Worm (Caenorhabditis elegans): Measurements from ENCODE around the gene F18A1.7.

Gene F18A1.7

ce11 chrII:7662008-7662686, 1.4 kb downstream of the F18A1.7 start, which contains the start of gene alfa-1 (continued):
- TF ChIP-seq pag-3 (tag; optimal IDR thresholded peaks at IDR 0.05; ENCODE audit: borderline replicate concordance, insufficient read depth) = no peak

- peak; percentile 59 for TF ChIP-seq lin-14 (GFP tag; optimal IDR thresholded peaks at IDR 0.05)
- TF ChIP-seq ztf-4 (tag; optimal IDR thresholded peaks at IDR 0.05) = no peak
- TF ChIP-seq sptf-1 (tag; optimal IDR thresholded peaks at IDR 0.05) = no peak
- TF ChIP-seq aha-1 (tag; optimal IDR thresholded peaks at IDR 0.05) = no peak
- TF ChIP-seq nhr-90 (tag; optimal IDR thresholded peaks at IDR 0.05; ENCODE audit: poor library complexity) = no peak
Measured at ce11 chrII:7651171-7651570, 12.4 kb downstream of the F18A1.7 start, which contains the start of gene pde-4. pde-4 (minus strand) TSS chrII:7651246.

- TF ChIP-seq efl-1 (optimal IDR thresholded peaks at IDR 0.05) (no peak), efl-1 (GFP tag; optimal IDR thresholded peaks at IDR 0.05 in 1 of 2) (peak in 1 of 2 experiments; percentile 64), irx-1 (tag; optimal IDR thresholded peaks at IDR 0.05) (no peak), hlh-4 (tag; optimal IDR thresholded peaks at IDR 0.05) (no peak), elt-3 (tag; optimal IDR thresholded peaks at IDR 0.05) (no peak), mab-9 (GFP tag; IDR thresholded peaks at IDR 0.05) (no peak), mdl-1 (tag; optimal IDR thresholded peaks at IDR 0.05) (no peak)
Measured at ce11 chrII:7643214-7643613, 20.3 kb downstream of the F18A1.7 start.

ce11 chrII:7642016-7642653, 21.4 kb downstream of the F18A1.7 start:
- TF ChIP-seq nhr-85 (tag) (no peak), efl-1 (optimal IDR thresholded peaks at IDR 0.05) (peak; percentile 38 to 42), efl-1 (GFP tag; optimal IDR thresholded peaks at IDR 0.05 in 1 of 2) (peak in 1 of 2 experiments; percentile 39), lin-14 (GFP tag; optimal IDR thresholded peaks at IDR 0.05) (peak; percentile 95), mef-2 (tag; optimal IDR thresholded peaks at IDR 0.05) (peak; percentile 8), unc-62 (GFP tag; optimal IDR thresholded peaks at IDR 0.05) (no peak), isw-1 (GFP tag; IDR thresholded peaks at IDR 0.05) (peak; percentile 57), sptf-1 (tag; optimal IDR thresholded peaks at IDR 0.05) (no peak), irx-1 (tag; optimal IDR thresholded peaks at IDR 0.05) (peak; percentile 29), ceh-63 (GFP tag; optimal IDR thresholded peaks at IDR 0.05) (no peak), nhr-71 (tag; optimal IDR thresholded peaks at IDR 0.05) (peak; percentile 92), ceh-90 (tag; optimal IDR thresholded peaks at IDR 0.05) (no peak), xbp-1 (tag; optimal IDR thresholded peaks at IDR 0.05) (peak; percentile 61), unc-30 (tag; optimal IDR thresholded peaks at IDR 0.05) (no peak), hlh-4 (tag; optimal IDR thresholded peaks at IDR 0.05) (no peak), sup-37 (GFP tag; optimal IDR thresholded peaks at IDR 0.05) (no peak), nhr-19 (GFP tag; conservative IDR thresholded peaks at IDR 0.05) (peak; percentile 70), dsc-1 (tag; optimal IDR thresholded peaks at IDR 0.05) (peak; percentile 67), lin-13 (GFP tag; optimal IDR thresholded peaks at IDR 0.05) (no peak), fkh-10 (GFP tag; optimal IDR thresholded peaks at IDR 0.05) (peak; percentile 93), snpc-4 (tag; optimal IDR thresholded peaks at IDR 0.05) (no peak), pqm-1 (tag; optimal IDR thresholded peaks at IDR 0.05) (no peak), blmp-1 (tag; optimal IDR thresholded peaks at IDR 0.05) (no peak), mab-9 (GFP tag; IDR thresholded peaks at IDR 0.05) (peak; percentile 52; the same call in 1 of the 2 replicates), grh-1 (GFP tag; IDR thresholded peaks at IDR 0.05) (no peak), nhr-11 (tag; optimal IDR thresholded peaks at IDR 0.05) (no peak), lin-35 (GFP tag; optimal IDR thresholded peaks at IDR 0.05) (peak in 1 of 2 experiments; percentile 47), lin-15B (tag; optimal IDR thresholded peaks at IDR 0.05) (no peak), nhr-76 (tag; optimal IDR thresholded peaks at IDR 0.05) (no peak), nhr-84 (tag; optimal IDR thresholded peaks at IDR 0.05) (no peak), hpl-2 (GFP tag; optimal IDR thresholded peaks at IDR 0.05) (no peak), egl-13 (tag; optimal IDR thresholded peaks at IDR 0.05) (peak; percentile 78), tbx-2 (tag; optimal IDR thresholded peaks at IDR 0.05) (peak; percentile 74), ces-1 (GFP tag; optimal IDR thresholded peaks at IDR 0.05) (no peak), skn-1 (tag; optimal IDR thresholded peaks at IDR 0.05) (no peak), C34B4.2 (tag; optimal IDR thresholded peaks at IDR 0.05) (no peak), nhr-28 (tag; optimal IDR thresholded peaks at IDR 0.05) (no peak), lsy-2 (tag; optimal IDR thresholded peaks at IDR 0.05) (peak; percentile 44 to 74), Y116A8C.19 (tag; optimal IDR thresholded peaks at IDR 0.05; ENCODE audit: borderline replicate concordance) (no peak)

Data from whole organism, L1 larva.